Fruit fly (Drosophila melanogaster) whole organism, pupa: Measurements from ENCODE around the gene Sk1.

Source experiments
- CG10348 ChIP-seq: fragments of 200-800 bp; sonication (Bioruptor generic); IDR thresholded peaks from 2 replicates; pipeline ENCODE4 v1.3.6; 2022; ENCODE audit warnings: missing biosample characterization, missing genetic modification characterization
- CG12605 ChIP-seq: fragments of 200-800 bp; sonication (Bioruptor generic); IDR thresholded peaks from 2 replicates; pipeline ENCODE4 v1.3.6; 2022; ENCODE audit warnings: missing biosample characterization, missing genetic modification characterization
- CG13204 ChIP-seq: fragments of 200-800 bp; sonication (Bioruptor generic); optimal IDR thresholded peaks from 2 replicates; lab custom pipeline; 2018; ENCODE audit warnings: missing biosample characterization, mild to moderate bottlenecking, missing genetic modification characterization, moderate library complexity
- CG14655 ChIP-seq: fragments of 200-800 bp; sonication (Bioruptor generic); optimal IDR thresholded peaks from 3 replicates; lab custom pipeline; 2017; ENCODE audit warnings: mild to moderate bottlenecking, missing biosample characterization, missing genetic modification reagents, missing genetic modification characterization
- CG15710 ChIP-seq: fragments of 200-800 bp; sonication (Bioruptor generic); optimal IDR thresholded peaks from 2 replicates; lab custom pipeline; 2018; ENCODE audit warnings: missing biosample characterization, mild to moderate bottlenecking, missing genetic modification characterization, moderate library complexity
- CG17806 ChIP-seq: fragments of 200-800 bp; sonication (Bioruptor generic); optimal IDR thresholded peaks from 2 replicates; lab custom pipeline; 2018; ENCODE audit warnings: missing biosample characterization, mild to moderate bottlenecking, missing genetic modification characterization, moderate library complexity
- CG32121 ChIP-seq: fragments of 200-800 bp; sonication (Bioruptor generic); IDR thresholded peaks from 2 replicates; pipeline ENCODE4 v1.3.6; 2022; ENCODE audit warnings: missing biosample characterization, missing genetic modification characterization
- CG34367 ChIP-seq: fragments of 200-800 bp; sonication (Bioruptor generic); optimal IDR thresholded peaks from 2 replicates; lab custom pipeline; 2018; ENCODE audit warnings: missing biosample characterization, mild to moderate bottlenecking, missing genetic modification characterization
- CG4496 ChIP-seq: fragments of 200-800 bp; sonication (Bioruptor generic); IDR thresholded peaks from 3 replicates; pipeline ENCODE4 v1.3.6; 2022; ENCODE audit warnings: missing biosample characterization, missing genetic modification characterization
- CG8159 ChIP-seq: fragments of 200-800 bp; sonication (Bioruptor generic); optimal IDR thresholded peaks from 3 replicates; lab custom pipeline; 2018; ENCODE audit warnings: missing biosample characterization, mild to moderate bottlenecking, missing genetic modification characterization, moderate library complexity
- CG8301 ChIP-seq: fragments of 200-800 bp; sonication (Bioruptor generic); optimal IDR thresholded peaks from 2 replicates; lab custom pipeline; 2018; ENCODE audit warnings: missing biosample characterization, mild to moderate bottlenecking, missing genetic modification characterization
- CG9948 ChIP-seq: fragments of 200-800 bp; sonication (Bioruptor generic); optimal IDR thresholded peaks from 2 replicates; lab custom pipeline; 2018; ENCODE audit warnings: missing biosample characterization, mild to moderate bottlenecking, missing genetic modification characterization, moderate library complexity
- D1 ChIP-seq: fragments of 200-800 bp; sonication (Bioruptor generic); optimal IDR thresholded peaks from 2 replicates; lab custom pipeline; 2018; ENCODE audit warnings: missing biosample characterization, mild to moderate bottlenecking, missing genetic modification characterization, moderate library complexity
- EcR ChIP-seq: fragments of 200-800 bp; sonication (Bioruptor generic); optimal IDR thresholded peaks from 3 replicates; lab custom pipeline; 2019; ENCODE audit warnings: missing biosample characterization, missing genetic modification characterization, mild to moderate bottlenecking, moderate library complexity, missing genetic modification reagents
- Ets98B ChIP-seq: fragments of 200-800 bp; sonication (Bioruptor generic); IDR thresholded peaks from 2 replicates; pipeline ENCODE4 v1.3.6; 2022; ENCODE audit warnings: missing biosample characterization, missing genetic modification characterization
- Pif1A ChIP-seq: fragments of 200-800 bp; sonication (Bioruptor generic); optimal IDR thresholded peaks from 3 replicates; lab custom pipeline; 2016; ENCODE audit warnings: missing biosample characterization, missing genetic modification characterization
- Pif1B ChIP-seq: fragments of 200-800 bp; sonication (Bioruptor generic); optimal IDR thresholded peaks from 3 replicates; lab custom pipeline; 2016; ENCODE audit warnings: missing biosample characterization, missing genetic modification characterization
- Snoo ChIP-seq: fragments of 200-800 bp; sonication (Bioruptor generic); optimal IDR thresholded peaks from 3 replicates; lab custom pipeline; 2017; ENCODE audit warnings: missing biosample characterization, mild to moderate bottlenecking, missing genetic modification characterization, inconsistent platforms
- fd96Ca ChIP-seq: fragments of 200-800 bp; sonication (Bioruptor generic); IDR thresholded peaks from 3 replicates; pipeline ENCODE4 v1.3.6; 2022; ENCODE audit warnings: missing biosample characterization, missing genetic modification characterization
- gl ChIP-seq: fragments of 200-800 bp; sonication (Bioruptor generic); optimal IDR thresholded peaks from 2 replicates; lab custom pipeline; 2018; ENCODE audit warnings: missing biosample characterization, mild to moderate bottlenecking, missing genetic modification characterization
- rn ChIP-seq: fragments of 200-800 bp; sonication (Bioruptor generic); IDR thresholded peaks from 2 replicates; pipeline ENCODE4 v1.3.6; 2022; ENCODE audit warnings: missing biosample characterization, missing genetic modification characterization

Sk1 gene

DNA sequence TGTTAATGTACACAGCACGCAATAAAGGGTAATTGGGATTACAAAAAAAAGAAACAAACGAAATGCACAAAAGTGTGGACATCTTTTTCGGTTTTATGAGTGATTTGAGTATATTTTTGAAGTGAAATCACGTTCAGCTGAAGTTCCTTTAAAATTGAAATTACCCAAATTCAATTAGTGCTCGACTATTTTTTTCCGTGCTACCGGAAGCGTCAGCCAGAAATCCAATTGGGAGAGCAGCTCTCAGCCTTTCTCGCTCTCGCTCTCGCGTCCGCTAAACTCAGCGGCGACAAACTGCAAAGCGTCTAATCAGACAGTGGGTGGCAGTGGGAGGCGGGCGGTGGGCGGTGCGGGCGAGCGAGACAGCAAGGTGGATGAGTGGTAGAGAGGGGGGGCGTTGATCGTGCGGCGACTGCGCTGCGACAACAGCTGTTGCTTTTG, 19.0 kb upstream of the Sk1 start:
- TF ChIP-seq CG14655 (GFP tag; lab: Kevin White, UChicago) (peak; percentile 51), D1 (tag; lab: Kevin White, UChicago) (no peak), CG32121 (GFP tag; lab: Robert Waterston, UW) (peak; percentile 94), CG12605 (0 out of 2 replicates have a peak, but pooled peaks have one; percentile 55), CG8159 (tag; lab: Kevin White, UChicago) (peak; percentile 46), CG4496 (GFP tag; lab: Robert Waterston, UW) (peak; percentile 85), rn (GFP tag; lab: Robert Waterston, UW) (0 out of 2 replicates have a peak, but pooled peaks have one; percentile 9), Pif1A (GFP tag; lab: Kevin White, UChicago) (peak; percentile 71), gl (tag; lab: Kevin White, UChicago) (no peak), CG15710 (tag; lab: Kevin White, UChicago) (no peak), fd96Ca (GFP tag; lab: Robert Waterston, UW) (peak; percentile 92), CG13204 (GFP tag; lab: Kevin White, UChicago) (no peak), CG8301 (peak; percentile 60), CG9948 (tag; lab: Kevin White, UChicago) (no peak), Pif1B (GFP tag; lab: Kevin White, UChicago) (no peak), CG17806 (tag; lab: Kevin White, UChicago) (peak; percentile 3), Snoo (peak; percentile 84), Ets98B (GFP tag; lab: Robert Waterston, UW) (peak; percentile 93)

dm6 chrX:11424512-11424911, 17.8 kb upstream of the Sk1 start:
- no peak for TF ChIP-seq CG32121 (GFP tag; lab: Robert Waterston, UW)

- TF ChIP-seq CG14655 (GFP tag; lab: Kevin White, UChicago), result no peak
- TF ChIP-seq Pif1A (GFP tag; lab: Kevin White, UChicago), result no peak
- no peak for TF ChIP-seq Pif1B (GFP tag; lab: Kevin White, UChicago)
- TF ChIP-seq CG9948 (tag; lab: Kevin White, UChicago), result no peak
- no peak for TF ChIP-seq Snoo
- TF ChIP-seq gl (tag; lab: Kevin White, UChicago), result no peak
- no peak for TF ChIP-seq CG10348 (GFP tag; lab: Robert Waterston, UW)
- no peak for TF ChIP-seq Ets98B (GFP tag; lab: Robert Waterston, UW)
- TF ChIP-seq CG15710 (tag; lab: Kevin White, UChicago), result no peak
- TF ChIP-seq D1 (tag; lab: Kevin White, UChicago), result no peak
- TF ChIP-seq CG32121 (GFP tag; lab: Robert Waterston, UW), result no peak
- TF ChIP-seq EcR (GFP tag; lab: Kevin White, UChicago), result no peak
- TF ChIP-seq CG34367, result no peak
- no peak for TF ChIP-seq CG4496 (GFP tag; lab: Robert Waterston, UW)
- TF ChIP-seq CG12605, result no peak
- no peak for TF ChIP-seq CG13204 (GFP tag; lab: Kevin White, UChicago)
- TF ChIP-seq rn (GFP tag; lab: Robert Waterston, UW), result no peak
- no peak for TF ChIP-seq fd96Ca (GFP tag; lab: Robert Waterston, UW)
- no peak for TF ChIP-seq CG17806 (tag; lab: Kevin White, UChicago)
- TF ChIP-seq, all 21 proteins: peak for 0
Measured at dm6 chrX:11425401-11425800, 16.9 kb upstream of the Sk1 start.

- 0 out of 3 replicates have a peak, but pooled peaks have one; percentile 14 for TF ChIP-seq CG4496 (GFP tag; lab: Robert Waterston, UW)
- no peak for TF ChIP-seq CG14655 (GFP tag; lab: Kevin White, UChicago)
- TF ChIP-seq, all 21 proteins: peak for 1
Measured at dm6 chrX:11425956-11426598, 16.3 kb upstream of the Sk1 start.

- TF ChIP-seq CG4496 (GFP tag; lab: Robert Waterston, UW) (peak; percentile 56; the same call in 1 of the 3 replicates), CG14655 (GFP tag; lab: Kevin White, UChicago) (no peak), EcR (GFP tag; lab: Kevin White, UChicago) (peak; percentile 62)
Measured at dm6 chrX:11427282-11427689, 15.1 kb upstream of the Sk1 start.

DNA sequence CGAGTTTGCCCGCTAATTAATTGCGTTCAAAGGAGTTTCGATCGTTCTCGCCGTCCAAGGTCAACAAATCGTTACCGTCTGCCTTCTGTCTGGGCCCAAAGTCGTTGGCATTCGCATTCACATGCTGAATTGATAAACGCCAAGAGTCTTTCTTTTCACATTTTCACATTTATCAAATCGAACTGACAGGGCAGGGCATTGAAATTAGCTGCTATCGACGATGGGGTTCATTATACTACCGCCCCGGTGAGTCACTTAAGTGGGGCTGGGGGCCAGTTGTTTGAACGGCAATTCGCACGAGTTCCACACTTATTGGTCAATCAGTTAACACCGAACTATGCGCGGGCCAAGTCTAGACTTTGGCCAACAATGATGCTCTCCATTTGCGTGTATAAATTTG, 11.4 kb upstream of the Sk1 start:
- TF ChIP-seq Pif1A (GFP tag; lab: Kevin White, UChicago) (no peak), EcR (GFP tag; lab: Kevin White, UChicago) (peak; percentile 48)
- TF ChIP-seq, all 21 proteins: peak for 1

DNA sequence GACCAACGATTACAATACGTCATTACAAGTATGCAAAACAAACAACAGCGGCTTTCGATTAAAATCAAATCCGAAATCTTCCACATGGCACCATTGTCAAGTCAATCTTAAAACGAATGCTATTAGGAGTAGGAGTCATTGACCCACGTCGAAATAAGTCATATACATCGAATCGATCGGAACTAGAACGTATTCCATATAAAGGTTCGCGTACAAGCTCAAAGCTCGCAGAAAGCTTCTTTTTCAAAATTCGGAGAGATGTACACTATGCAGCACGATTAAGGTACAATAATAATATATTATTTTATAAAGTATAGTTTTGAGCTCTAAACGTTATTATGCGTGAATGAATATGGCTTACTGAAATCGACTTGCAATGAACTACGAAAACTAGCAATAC, 8.4 kb upstream of the Sk1 start:
- no peak for TF ChIP-seq CG34367
- peak; percentile 95 for TF ChIP-seq EcR (GFP tag; lab: Kevin White, UChicago)
- TF ChIP-seq CG9948 (tag; lab: Kevin White, UChicago), result no peak
- TF ChIP-seq, all 21 proteins: peak for 1
